Fruit fly (Drosophila melanogaster) whole organism, embryonic: ENCODE measurements around the gene Dhc36C.

Experiments used
- Atf-2 ChIP-seq: fragments of 200-800 bp; sonication (Bioruptor generic); optimal IDR thresholded peaks from 2 replicates; lab custom pipeline; 2016; ENCODE audit warnings: missing biosample characterization, missing genetic modification characterization
- B-H1 ChIP-seq: fragments of 200-800 bp; sonication (Bioruptor generic); IDR thresholded peaks from 3 replicates; pipeline ENCODE4 v1.3.6; 2022; ENCODE audit warnings: missing biosample characterization, missing genetic modification characterization
- Blimp-1 ChIP-seq: fragments of 200-800 bp; sonication (Bioruptor generic); optimal IDR thresholded peaks from 3 replicates; lab custom pipeline; 2018; ENCODE audit warnings: missing biosample characterization, missing genetic modification characterization, mild to moderate bottlenecking, moderate library complexity, missing genetic modification reagents
- CG12071 ChIP-seq: fragments of 200-800 bp; sonication (Bioruptor generic); optimal IDR thresholded peaks from 3 replicates; lab custom pipeline; 2018; ENCODE audit warnings: missing biosample characterization, mild to moderate bottlenecking, missing genetic modification characterization
- CG12391 ChIP-seq: fragments of 200-800 bp; sonication (Bioruptor generic); optimal IDR thresholded peaks from 3 replicates; lab custom pipeline; 2018; ENCODE audit warnings: missing biosample characterization, mild to moderate bottlenecking, missing genetic modification characterization, moderate library complexity
- CG12769 ChIP-seq: fragments of 200-800 bp; sonication (Bioruptor generic); optimal IDR thresholded peaks from 2 replicates; lab custom pipeline; 2019; ENCODE audit warnings: missing biosample characterization, mild to moderate bottlenecking, missing genetic modification characterization, moderate library complexity
- CG13287 ChIP-seq: fragments of 200-800 bp; sonication (Bioruptor generic); IDR thresholded peaks from 2 replicates; pipeline ENCODE4 v1.3.6; 2022; ENCODE audit warnings: missing biosample characterization, missing genetic modification characterization; ENCODE audit not compliant: partially characterized antibody
- CG14014 ChIP-seq: fragments of 200-800 bp; sonication (Bioruptor generic); IDR thresholded peaks from 2 replicates; pipeline ENCODE4 v1.3.6; 2022; ENCODE audit warnings: missing biosample characterization, missing genetic modification characterization
- CG15269 ChIP-seq: fragments of 200-800 bp; sonication (Bioruptor generic); optimal IDR thresholded peaks from 2 replicates; lab custom pipeline; 2018; ENCODE audit warnings: missing biosample characterization, mild to moderate bottlenecking, missing genetic modification characterization, moderate library complexity
- CG1602 ChIP-seq: fragments of 200-800 bp; sonication (Bioruptor generic); optimal IDR thresholded peaks from 3 replicates; lab custom pipeline; 2016; ENCODE audit warnings: missing biosample characterization, missing genetic modification characterization
- CG17328 ChIP-seq: fragments of 200-800 bp; sonication (Bioruptor generic); IDR thresholded peaks from 2 replicates; pipeline ENCODE4 v1.3.6; 2022; ENCODE audit warnings: missing biosample characterization, missing genetic modification characterization
- CG18011 ChIP-seq: fragments of 200-800 bp; sonication (Bioruptor generic); optimal IDR thresholded peaks from 2 replicates; lab custom pipeline; 2017; ENCODE audit warnings: missing biosample characterization, missing genetic modification characterization, mild to moderate bottlenecking, moderate library complexity, missing genotype
- CG2202 ChIP-seq: fragments of 200-800 bp; sonication (Bioruptor generic); optimal IDR thresholded peaks from 2 replicates; lab custom pipeline; 2018; ENCODE audit warnings: missing biosample characterization, mild to moderate bottlenecking, missing genetic modification characterization
- CG2712 ChIP-seq: fragments of 200-800 bp; optimal IDR thresholded peaks from 3 replicates; lab custom pipeline; 2019; ENCODE audit warnings: missing biosample characterization, mild to moderate bottlenecking, missing genetic modification characterization, moderate library complexity
- CG31441 ChIP-seq: fragments of 200-800 bp; sonication (Bioruptor generic); IDR thresholded peaks from 2 replicates; pipeline ENCODE4 v1.3.6; 2022; ENCODE audit warnings: missing biosample characterization, missing genetic modification characterization
- CG3838 ChIP-seq: fragments of 200-800 bp; sonication (Bioruptor generic); optimal IDR thresholded peaks from 3 replicates; lab custom pipeline; 2016; ENCODE audit warnings: missing biosample characterization, missing genetic modification characterization
- CG42726 ChIP-seq: fragments of 200-800 bp; sonication (Bioruptor generic); IDR thresholded peaks from 2 replicates; pipeline ENCODE4 v1.3.6; 2022; ENCODE audit warnings: missing biosample characterization, missing genetic modification characterization; ENCODE audit not compliant: partially characterized antibody
- CG6254 ChIP-seq: fragments of 200-800 bp; sonication (Bioruptor generic); optimal IDR thresholded peaks from 3 replicates; lab custom pipeline; 2017; ENCODE audit warnings: mild to moderate bottlenecking, missing biosample characterization, missing genetic modification reagents, missing genetic modification characterization
- CG7357 ChIP-seq: fragments of 200-800 bp; sonication (Bioruptor generic); IDR thresholded peaks from 3 replicates; pipeline ENCODE4 v1.3.6; 2022; ENCODE audit warnings: missing biosample characterization, missing genetic modification characterization
- CG7556 ChIP-seq: fragments of 200-800 bp; sonication (Bioruptor generic); optimal IDR thresholded peaks from 2 replicates; lab custom pipeline; 2017; ENCODE audit warnings: missing biosample characterization, mild to moderate bottlenecking, missing genetic modification characterization
- Dbx ChIP-seq: fragments of 200-800 bp; sonication (Bioruptor generic); IDR thresholded peaks from 3 replicates; pipeline ENCODE4 v1.3.6; 2022; ENCODE audit warnings: missing biosample characterization, missing genetic modification characterization
- Doc2 ChIP-seq: fragments of 200-800 bp; sonication (Bioruptor generic); IDR thresholded peaks from 2 replicates; pipeline ENCODE4 v1.3.6; 2022; ENCODE audit warnings: missing biosample characterization, missing genetic modification characterization
- Doc3 ChIP-seq: fragments of 200-800 bp; sonication (Bioruptor generic); IDR thresholded peaks from 3 replicates; pipeline ENCODE4 v1.3.6; 2022; ENCODE audit warnings: missing biosample characterization, missing genetic modification characterization; ENCODE audit not compliant: partially characterized antibody
- HLH3B ChIP-seq: fragments of 200-800 bp; sonication (Bioruptor generic); IDR thresholded peaks from 2 replicates; pipeline ENCODE4 v1.3.6; 2022; ENCODE audit warnings: missing biosample characterization, missing genetic modification characterization
- NC2β ChIP-seq: fragments of 200-800 bp; sonication (Bioruptor generic); optimal IDR thresholded peaks from 2 replicates; lab custom pipeline; 2016; ENCODE audit warnings: missing biosample characterization, missing genetic modification characterization
- PHDP ChIP-seq: fragments of 200-800 bp; sonication (Bioruptor generic); optimal IDR thresholded peaks from 3 replicates; lab custom pipeline; 2018; ENCODE audit warnings: missing biosample characterization, mild to moderate bottlenecking, missing genetic modification characterization, moderate library complexity
- abd-A ChIP-seq: fragments of 200-800 bp; sonication (Bioruptor generic); optimal IDR thresholded peaks from 3 replicates; lab custom pipeline; 2019; ENCODE audit warnings: missing biosample characterization, mild to moderate bottlenecking, missing genetic modification characterization, moderate library complexity
- ato ChIP-seq: fragments of 200-800 bp; sonication (Bioruptor generic); IDR thresholded peaks from 2 replicates; pipeline ENCODE4 v1.3.6; 2022; ENCODE audit warnings: missing biosample characterization, missing genetic modification characterization; ENCODE audit not compliant: partially characterized antibody
- cad ChIP-seq: fragments of >200 bp; optimal IDR thresholded peaks from 2 replicates; lab custom pipeline; 2017; ENCODE audit warnings: missing biosample characterization, missing genetic modification characterization
- crc ChIP-seq: fragments of 200-800 bp; sonication (Bioruptor generic); optimal IDR thresholded peaks from 2 replicates; lab custom pipeline; 2016; ENCODE audit warnings: missing biosample characterization, missing genetic modification characterization
- dpn ChIP-seq, 2 experiments: fragments of 200-800 bp; sonication (Bioruptor generic); optimal IDR thresholded peaks; 3 replicates each; lab custom pipeline; 2016; ENCODE audit warnings: missing biosample characterization in 2 of 2, missing genetic modification characterization in 2 of 2
- ewg ChIP-seq: fragments of 200-800 bp; sonication (Bioruptor generic); optimal IDR thresholded peaks from 3 replicates; lab custom pipeline; 2017; ENCODE audit warnings: mild to moderate bottlenecking, missing biosample characterization, missing genetic modification reagents, missing genetic modification characterization
- fu2 ChIP-seq: fragments of 200-800 bp; sonication (Bioruptor generic); optimal IDR thresholded peaks from 2 replicates; lab custom pipeline; 2016; ENCODE audit warnings: missing biosample characterization, missing genetic modification characterization
- grn ChIP-seq: fragments of 200-800 bp; sonication (Bioruptor generic); optimal IDR thresholded peaks from 3 replicates; lab custom pipeline; 2017; ENCODE audit warnings: missing biosample characterization, missing genetic modification characterization
- gro ChIP-seq: fragments of 200-800 bp; sonication (Bioruptor generic); optimal IDR thresholded peaks from 2 replicates; lab custom pipeline; 2016; ENCODE audit warnings: missing biosample characterization, missing genetic modification characterization
- her ChIP-seq: fragments of 200-800 bp; sonication (Bioruptor generic); optimal IDR thresholded peaks from 2 replicates; lab custom pipeline; 2016; ENCODE audit warnings: missing biosample characterization, missing genetic modification characterization
- jumu ChIP-seq: fragments of 200-800 bp; sonication (Bioruptor generic); optimal IDR thresholded peaks from 3 replicates; lab custom pipeline; 2016; ENCODE audit warnings: missing biosample characterization, missing genetic modification characterization
- ken ChIP-seq: fragments of 200-800 bp; sonication (Bioruptor generic); IDR thresholded peaks from 3 replicates; pipeline ENCODE4 v1.3.6; 2022; ENCODE audit warnings: missing biosample characterization, missing genetic modification characterization
- klu ChIP-seq: fragments of 200-800 bp; sonication (Bioruptor generic); IDR thresholded peaks from 2 replicates; pipeline ENCODE4 v1.3.6; 2022; ENCODE audit warnings: missing biosample characterization, missing genetic modification characterization
- pita ChIP-seq: fragments of 200-800 bp; sonication (Bioruptor generic); optimal IDR thresholded peaks from 2 replicates; lab custom pipeline; 2017; ENCODE audit warnings: missing biosample characterization, mild to moderate bottlenecking, missing genetic modification characterization
- ranshi ChIP-seq: fragments of 200-800 bp; sonication (Bioruptor generic); IDR thresholded peaks from 2 replicates; pipeline ENCODE4 v1.3.6; 2022; ENCODE audit warnings: missing biosample characterization, missing genetic modification characterization
- row ChIP-seq: fragments of 200-800 bp; sonication (Bioruptor generic); IDR thresholded peaks from 3 replicates; pipeline ENCODE4 v1.3.6; 2022; ENCODE audit warnings: missing biosample characterization, missing genetic modification characterization
- sens-2 ChIP-seq: fragments of 200-800 bp; sonication (Bioruptor generic); IDR thresholded peaks from 2 replicates; pipeline ENCODE4 v1.3.6; 2022; ENCODE audit warnings: missing biosample characterization, missing genetic modification characterization
- shn ChIP-seq: fragments of 200-800 bp; sonication (Bioruptor generic); optimal IDR thresholded peaks from 3 replicates; lab custom pipeline; 2016; ENCODE audit warnings: missing biosample characterization, missing genetic modification characterization
- slou ChIP-seq: fragments of 200-800 bp; sonication (Bioruptor generic); optimal IDR thresholded peaks from 3 replicates; lab custom pipeline; 2016; ENCODE audit warnings: missing biosample characterization, missing genetic modification characterization
- sna ChIP-seq: fragments of 200-800 bp; sonication (Bioruptor generic); IDR thresholded peaks from 2 replicates; pipeline ENCODE4 v1.3.6; 2022; ENCODE audit warnings: missing biosample characterization, missing genetic modification characterization; ENCODE audit not compliant: partially characterized antibody
- sob ChIP-seq: fragments of 200-800 bp; sonication (Bioruptor generic); IDR thresholded peaks from 2 replicates; pipeline ENCODE4 v1.3.6; 2022; ENCODE audit warnings: missing biosample characterization, missing genetic modification characterization
- stc ChIP-seq: fragments of 200-800 bp; sonication (Bioruptor generic); IDR thresholded peaks from 2 replicates; pipeline ENCODE4 v1.3.6; 2022; ENCODE audit warnings: missing biosample characterization, missing genetic modification characterization
- vfl ChIP-seq: fragments of 200-800 bp; sonication (Bioruptor generic); optimal IDR thresholded peaks from 2 replicates; lab custom pipeline; 2016; ENCODE audit warnings: missing biosample characterization, missing genetic modification characterization
- vvl ChIP-seq: fragments of 200-800 bp; sonication (Bioruptor generic); IDR thresholded peaks from 2 replicates; pipeline ENCODE4 v1.3.6; 2022; ENCODE audit warnings: missing biosample characterization, missing genetic modification characterization

Gene Dhc36C

dm6 chr2L:17480943-17481580 is 20.1 kb upstream of the Dhc36C start, which contains the start of the genes fws and Lamtor3 (continued):
- TF ChIP-seq Blimp-1 (GFP tag; lab: Kevin White, UChicago) (peak; percentile 96), CG14014 (GFP tag; lab: Robert Waterston, UW) (peak; percentile 99), row (peak; percentile 99), HLH3B (GFP tag; lab: Robert Waterston, UW) (peak; percentile 99), CG42726 (0 out of 2 replicates have a peak, but pooled peaks have one; percentile 28), CG12769 (tag; lab: Kevin White, UChicago) (peak; percentile 95), vvl (peak; percentile 100), CG1602 (GFP tag; lab: Kevin White, UChicago) (peak; percentile 97), CG31441 (peak; percentile 98), CG7357 (peak; percentile 97), vfl (GFP tag; lab: Kevin White, UChicago) (peak; percentile 95), CG7556 (peak; percentile 97), shn (GFP tag; lab: Kevin White, UChicago) (peak; percentile 85), CG13287 (GFP tag; lab: Robert Waterston, UW) (peak; percentile 78), CG2712 (peak; percentile 98), B-H1 (GFP tag; lab: Robert Waterston, UW) (peak; percentile 99), klu (GFP tag; lab: Robert Waterston, UW) (peak; percentile 98), PHDP (tag; lab: Kevin White, UChicago) (peak; percentile 99), fu2 (GFP tag; lab: Kevin White, UChicago) (peak; percentile 87), her (GFP tag; lab: Kevin White, UChicago) (peak; percentile 28), crc (GFP tag; lab: Kevin White, UChicago) (peak; percentile 31), CG3838 (GFP tag; lab: Kevin White, UChicago) (peak; percentile 87), CG12391 (tag; lab: Kevin White, UChicago) (peak; percentile 99), CG2202 (tag; lab: Kevin White, UChicago) (peak; percentile 98), gro (peak; percentile 73), ewg (GFP tag; lab: Kevin White, UChicago) (peak; percentile 97), stc (GFP tag; lab: Robert Waterston, UW) (peak; percentile 99), pita (GFP tag; lab: Kevin White, UChicago) (no peak), slou (GFP tag; lab: Kevin White, UChicago) (peak; percentile 97), CG17328 (GFP tag; lab: Robert Waterston, UW) (peak; percentile 99), CG18011 (peak; percentile 93), CG15269 (tag; lab: Kevin White, UChicago) (peak; percentile 98), ato (GFP tag; lab: Robert Waterston, UW) (peak; percentile 42; the same call in 1 of the 2 replicates), Dbx (GFP tag; lab: Robert Waterston, UW) (peak; percentile 99), grn (GFP tag; lab: Kevin White, UChicago) (no peak), sna (GFP tag; lab: Robert Waterston, UW) (0 out of 2 replicates have a peak, but pooled peaks have one; percentile 40), ken (GFP tag; lab: Robert Waterston, UW) (peak; percentile 99), ranshi (GFP tag; lab: Robert Waterston, UW) (peak; percentile 99), abd-A (tag; lab: Kevin White, UChicago) (no peak), NC2β (GFP tag; lab: Kevin White, UChicago) (peak; percentile 74), CG12071 (GFP tag; lab: Kevin White, UChicago) (peak; percentile 95), Doc3 (peak; percentile 53; the same call in 2 of the 3 replicates), Doc2 (GFP tag; lab: Robert Waterston, UW) (peak; percentile 95), jumu (GFP tag; lab: Kevin White, UChicago) (peak; percentile 69), sens-2 (GFP tag; lab: Robert Waterston, UW) (peak; percentile 98), dpn (GFP tag; optimal IDR thresholded peaks at IDR 0.05; lab: Kevin White, UChicago) (peak; percentile 79 to 98), cad (GFP tag; lab: Kevin White, UChicago) (no peak), Atf-2 (GFP tag; lab: Kevin White, UChicago) (peak; percentile 68), sob (peak; percentile 99), CG6254 (peak; percentile 94)
